Fruit fly (Drosophila melanogaster) whole organism, adult: ENCODE measurements around the gene CG14377.

Experiments used
- CG12768 ChIP-seq: fragments of 200-800 bp; sonication (Bioruptor generic); optimal IDR thresholded peaks from 2 replicates; lab custom pipeline; 2017; ENCODE audit warnings: missing biosample characterization, missing genetic modification characterization, mild to moderate bottlenecking, moderate library complexity, missing genetic modification reagents
- CG14711 ChIP-seq: fragments of 200-800 bp; sonication (Bioruptor generic); optimal IDR thresholded peaks from 2 replicates; lab custom pipeline; 2018; ENCODE audit warnings: missing biosample characterization, mild to moderate bottlenecking, missing genetic modification characterization, moderate library complexity
- CG5204 ChIP-seq: fragments of 200-800 bp; sonication (Bioruptor generic); optimal IDR thresholded peaks from 2 replicates; lab custom pipeline; 2016; ENCODE audit warnings: missing biosample characterization, missing genetic modification characterization
- CG7045 ChIP-seq: fragments of 200-800 bp; sonication (Bioruptor generic); optimal IDR thresholded peaks from 2 replicates; lab custom pipeline; 2017; ENCODE audit warnings: missing biosample characterization, mild to moderate bottlenecking, missing genetic modification characterization
- Crg-1 ChIP-seq: fragments of 200-800 bp; sonication (Bioruptor generic); optimal IDR thresholded peaks from 2 replicates; lab custom pipeline; 2016; ENCODE audit warnings: missing biosample characterization, missing genetic modification characterization
- cic ChIP-seq: fragments of 200-800 bp; sonication (Bioruptor generic); optimal IDR thresholded peaks from 2 replicates; lab custom pipeline; 2017; ENCODE audit warnings: missing biosample characterization, mild to moderate bottlenecking, missing genetic modification characterization, moderate library complexity
- cnc ChIP-seq, 2 experiments: fragments of >200 bp; optimal IDR thresholded peaks; 2 replicates each; lab custom pipeline; 2017
- ovo ChIP-seq: fragments of 200-800 bp; sonication (Bioruptor generic); optimal IDR thresholded peaks from 2 replicates; lab custom pipeline; 2016; ENCODE audit warnings: missing biosample characterization, missing genetic modification characterization
- pad ChIP-seq: fragments of 200-800 bp; sonication (Bioruptor generic); optimal IDR thresholded peaks from 3 replicates; lab custom pipeline; 2017; ENCODE audit warnings: missing biosample characterization, missing genetic modification characterization, mild to moderate bottlenecking, moderate library complexity, missing genetic modification reagents
- tj ChIP-seq: fragments of 200-800 bp; sonication (Bioruptor generic); optimal IDR thresholded peaks from 3 replicates; lab custom pipeline; 2017; ENCODE audit warnings: missing biosample characterization, mild to moderate bottlenecking, missing genetic modification characterization, moderate library complexity

- TF ChIP-seq ovo (GFP tag; lab: Kevin White, UChicago) (no peak), cnc (optimal IDR thresholded peaks at IDR 0.05; lab: Kevin White, UChicago) (no peak), CG12768 (GFP tag; lab: Kevin White, UChicago) (no peak), CG5204 (no peak), CG14711 (tag; lab: Kevin White, UChicago) (no peak), CG7045 (GFP tag; lab: Kevin White, UChicago) (no peak), Crg-1 (GFP tag; lab: Kevin White, UChicago) (no peak), tj (GFP tag; lab: Kevin White, UChicago) (no peak), cic (GFP tag; lab: Kevin White, UChicago) (no peak), pad (GFP tag; lab: Kevin White, UChicago) (no peak)
These were observed 19.5 kb downstream of the CG14377 start for dm6 chr3R:13417067-13417595.
